Fruit fly (Drosophila melanogaster) whole organism, adult: ENCODE data around the gene CG14259.

Source experiments
- CG11617 ChIP-seq: fragments of 200-800 bp; sonication (Bioruptor generic); optimal IDR thresholded peaks from 2 replicates; lab custom pipeline; 2017; ENCODE audit warnings: mild to moderate bottlenecking, missing biosample characterization, missing genetic modification reagents, missing genetic modification characterization
- CG12768 ChIP-seq: fragments of 200-800 bp; sonication (Bioruptor generic); optimal IDR thresholded peaks from 2 replicates; lab custom pipeline; 2017; ENCODE audit warnings: missing biosample characterization, missing genetic modification characterization, mild to moderate bottlenecking, moderate library complexity, missing genetic modification reagents
- CG14711 ChIP-seq: fragments of 200-800 bp; sonication (Bioruptor generic); optimal IDR thresholded peaks from 2 replicates; lab custom pipeline; 2018; ENCODE audit warnings: missing biosample characterization, mild to moderate bottlenecking, missing genetic modification characterization, moderate library complexity
- CG1620 ChIP-seq: fragments of 200-800 bp; sonication (Bioruptor generic); optimal IDR thresholded peaks from 2 replicates; lab custom pipeline; 2016; ENCODE audit warnings: missing biosample characterization, missing genetic modification characterization
- CG33017 ChIP-seq: fragments of 200-800 bp; sonication (Bioruptor generic); optimal IDR thresholded peaks from 2 replicates; lab custom pipeline; 2018; ENCODE audit warnings: missing biosample characterization, mild to moderate bottlenecking, missing genetic modification characterization, moderate library complexity
- CG5204 ChIP-seq: fragments of 200-800 bp; sonication (Bioruptor generic); optimal IDR thresholded peaks from 2 replicates; lab custom pipeline; 2016; ENCODE audit warnings: missing biosample characterization, missing genetic modification characterization
- CG7045 ChIP-seq: fragments of 200-800 bp; sonication (Bioruptor generic); optimal IDR thresholded peaks from 2 replicates; lab custom pipeline; 2017; ENCODE audit warnings: missing biosample characterization, mild to moderate bottlenecking, missing genetic modification characterization
- CG7101 ChIP-seq: fragments of 200-800 bp; sonication (Bioruptor generic); optimal IDR thresholded peaks from 2 replicates; lab custom pipeline; 2018; ENCODE audit warnings: missing biosample characterization, mild to moderate bottlenecking, missing genetic modification characterization, moderate library complexity
- Clk ChIP-seq: fragments of 200-800 bp; sonication (Bioruptor generic); optimal IDR thresholded peaks from 2 replicates; lab custom pipeline; 2017; ENCODE audit warnings: missing biosample characterization, missing genetic modification characterization
- Crg-1 ChIP-seq: fragments of 200-800 bp; sonication (Bioruptor generic); optimal IDR thresholded peaks from 2 replicates; lab custom pipeline; 2016; ENCODE audit warnings: missing biosample characterization, missing genetic modification characterization
- Hr96 ChIP-seq: fragments of 200-800 bp; sonication (Bioruptor generic); optimal IDR thresholded peaks from 2 replicates; lab custom pipeline; 2016; ENCODE audit warnings: missing biosample characterization, missing genetic modification characterization
- Mnt ChIP-seq: fragments of 200-800 bp; sonication (Bioruptor generic); optimal IDR thresholded peaks from 2 replicates; lab custom pipeline; 2016; ENCODE audit warnings: missing biosample characterization, mild to moderate bottlenecking, missing genetic modification characterization
- bab1 ChIP-seq: fragments of 200-800 bp; sonication (Bioruptor generic); optimal IDR thresholded peaks from 3 replicates; lab custom pipeline; 2019; ENCODE audit warnings: missing biosample characterization, mild to moderate bottlenecking, missing genetic modification characterization, moderate library complexity
- cic ChIP-seq: fragments of 200-800 bp; sonication (Bioruptor generic); optimal IDR thresholded peaks from 2 replicates; lab custom pipeline; 2017; ENCODE audit warnings: missing biosample characterization, mild to moderate bottlenecking, missing genetic modification characterization, moderate library complexity
- cnc ChIP-seq, 2 experiments: fragments of >200 bp; optimal IDR thresholded peaks; 2 replicates each; lab custom pipeline; 2017
- kay ChIP-seq: fragments of 200-800 bp; sonication (Bioruptor generic); peaks from one replicate; lab custom pipeline; 2016; ENCODE audit warnings: missing biosample characterization, missing genetic modification characterization, borderline replicate concordance
- ovo ChIP-seq: fragments of 200-800 bp; sonication (Bioruptor generic); optimal IDR thresholded peaks from 2 replicates; lab custom pipeline; 2016; ENCODE audit warnings: missing biosample characterization, missing genetic modification characterization
- pad ChIP-seq: fragments of 200-800 bp; sonication (Bioruptor generic); optimal IDR thresholded peaks from 3 replicates; lab custom pipeline; 2017; ENCODE audit warnings: missing biosample characterization, missing genetic modification characterization, mild to moderate bottlenecking, moderate library complexity, missing genetic modification reagents
- tj ChIP-seq: fragments of 200-800 bp; sonication (Bioruptor generic); optimal IDR thresholded peaks from 3 replicates; lab custom pipeline; 2017; ENCODE audit warnings: missing biosample characterization, mild to moderate bottlenecking, missing genetic modification characterization, moderate library complexity
- toe ChIP-seq: fragments of 200-800 bp; sonication (Bioruptor generic); optimal IDR thresholded peaks from 2 replicates; lab custom pipeline; 2016; ENCODE audit warnings: missing biosample characterization, missing genetic modification characterization

The CG14259 gene

DNA sequence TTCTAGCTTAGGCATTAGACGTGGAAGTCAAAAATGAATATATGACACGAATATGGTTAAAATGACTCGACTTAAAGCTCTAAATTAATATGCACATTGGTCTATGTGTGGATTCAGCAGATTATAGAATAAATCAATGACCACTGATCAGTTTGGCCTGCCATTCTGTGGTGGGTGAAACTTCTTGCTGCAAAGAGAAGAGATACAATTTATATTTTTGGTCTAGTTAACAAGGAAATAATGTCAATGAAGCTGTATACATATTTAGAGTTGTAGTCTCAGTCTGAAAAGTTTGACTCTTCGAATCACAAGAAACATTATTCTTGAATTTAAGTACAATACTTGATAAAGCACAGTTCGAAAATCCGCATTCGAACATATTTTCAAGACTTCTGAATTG, 29.2 kb upstream of the CG14259 start, which contains the start of gene CG43935:
CG43935 (plus strand) TSS at position 301 of the 400 bp plus-strand sequence.
- TF ChIP-seq Crg-1: no peak
- TF ChIP-seq ovo: no peak
- no peak for TF ChIP-seq Clk (GFP tag; lab: Kevin White, UChicago)
- TF ChIP-seq cnc (optimal IDR thresholded peaks at IDR 0.05; lab: Kevin White, UChicago): no peak
- TF ChIP-seq CG5204 (GFP tag; lab: Kevin White, UChicago): no peak
- no peak for TF ChIP-seq tj (GFP tag; lab: Kevin White, UChicago)
- TF ChIP-seq CG14711: no peak
- TF ChIP-seq CG7101: no peak
- no peak for TF ChIP-seq Hr96
- TF ChIP-seq CG7045 (GFP tag; lab: Kevin White, UChicago): no peak
- TF ChIP-seq bab1 (GFP tag; lab: Kevin White, UChicago): no peak
- TF ChIP-seq toe: no peak
- no peak for TF ChIP-seq CG12768 (GFP tag; lab: Kevin White, UChicago)
- no peak for TF ChIP-seq CG33017 (tag; lab: Kevin White, UChicago)
- no peak for TF ChIP-seq CG1620
- TF ChIP-seq CG11617: no peak
- TF ChIP-seq kay (GFP tag; lab: Kevin White, UChicago): no peak
- TF ChIP-seq pad (GFP tag; lab: Kevin White, UChicago): no peak
- no peak for TF ChIP-seq Mnt (GFP tag; lab: Kevin White, UChicago)

DNA sequence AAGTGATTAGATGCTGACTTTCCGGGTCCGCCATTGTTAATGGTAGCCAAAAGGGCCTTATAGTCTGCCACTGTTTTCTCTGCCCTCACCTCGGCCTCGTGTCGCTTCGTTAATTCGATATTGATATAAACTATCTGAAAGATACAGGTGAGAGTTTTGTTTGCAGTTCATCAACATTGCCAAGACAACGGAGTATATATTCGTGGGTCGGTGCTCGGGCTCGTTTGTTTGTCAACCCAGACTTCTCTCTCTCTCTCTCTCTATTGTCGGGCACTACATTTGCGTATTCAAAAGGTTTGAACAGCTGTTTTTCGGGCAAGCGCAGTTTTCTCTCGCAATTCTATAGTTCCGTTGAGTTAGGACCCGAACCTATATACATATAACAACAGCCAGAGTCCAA, 27.0 kb upstream of the CG14259 start:
- TF ChIP-seq CG14711 (peak; percentile 8), CG7045 (GFP tag; lab: Kevin White, UChicago) (no peak)

- TF ChIP-seq CG7101 (no peak), kay (GFP tag; lab: Kevin White, UChicago) (peak; percentile 75)
Observed at dm6 chr3R:27069201-27069600, 25.1 kb upstream of the CG14259 start.

DNA sequence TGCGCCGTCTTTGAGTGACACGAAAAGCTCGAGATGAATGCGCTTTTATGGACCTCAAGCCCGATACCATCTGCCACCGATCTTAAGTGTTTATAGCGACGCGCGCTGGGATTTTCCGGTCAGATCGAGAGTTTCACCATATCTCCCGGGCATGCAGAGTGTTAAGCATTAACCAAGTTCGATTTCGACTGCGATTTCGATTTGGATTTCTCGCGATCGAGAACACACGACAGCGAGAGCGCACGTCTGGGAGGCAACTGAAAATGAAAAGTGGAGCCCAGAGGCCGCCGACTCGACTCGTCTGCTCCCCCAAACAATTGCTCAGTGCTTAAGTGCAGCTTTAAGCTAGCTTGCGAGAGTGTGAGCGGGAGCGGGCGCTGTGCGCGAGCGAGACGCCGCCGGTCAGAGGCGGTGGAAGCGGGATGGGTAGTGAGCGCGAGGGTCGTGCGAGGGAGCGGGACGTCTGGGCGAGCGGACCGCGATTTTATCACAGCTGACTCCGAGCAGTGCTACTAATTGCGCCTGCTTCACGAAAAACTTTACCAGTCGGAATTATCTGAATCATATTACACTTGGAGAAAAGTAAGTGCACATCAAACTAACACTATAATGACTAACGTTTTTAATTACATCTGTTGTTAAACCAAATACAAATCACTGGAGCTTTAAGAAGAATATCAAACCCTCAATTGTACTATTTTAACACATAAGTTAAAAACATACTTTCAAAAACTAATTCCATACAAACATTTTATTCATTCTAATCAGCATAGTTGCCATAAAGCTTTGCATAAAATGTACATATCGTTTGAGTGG, 24.3 kb upstream of the CG14259 start, which contains the start of gene spz:
spz (minus strand) TSS at position 261 of the 816 bp plus-strand sequence.
- TF ChIP-seq pad (GFP tag; lab: Kevin White, UChicago) (peak; percentile 46), kay (GFP tag; lab: Kevin White, UChicago) (no peak), ovo (peak; percentile 40), CG12768 (GFP tag; lab: Kevin White, UChicago) (peak; percentile 11), Mnt (GFP tag; lab: Kevin White, UChicago) (no peak), toe (no peak), bab1 (GFP tag; lab: Kevin White, UChicago) (peak; percentile 31)

- peak; percentile 69 for TF ChIP-seq kay (GFP tag; lab: Kevin White, UChicago)
- no peak for TF ChIP-seq CG33017 (tag; lab: Kevin White, UChicago)
- no peak for TF ChIP-seq CG14711
- TF ChIP-seq cnc (optimal IDR thresholded peaks at IDR 0.05; lab: Kevin White, UChicago): no peak
- no peak for TF ChIP-seq Hr96
- no peak for TF ChIP-seq Crg-1
- no peak for TF ChIP-seq ovo
- TF ChIP-seq CG5204 (GFP tag; lab: Kevin White, UChicago): no peak
- TF ChIP-seq tj (GFP tag; lab: Kevin White, UChicago): no peak
- no peak for TF ChIP-seq CG7045 (GFP tag; lab: Kevin White, UChicago)
- no peak for TF ChIP-seq CG1620
- no peak for TF ChIP-seq bab1 (GFP tag; lab: Kevin White, UChicago)
- TF ChIP-seq Mnt (GFP tag; lab: Kevin White, UChicago): no peak
- TF ChIP-seq CG12768 (GFP tag; lab: Kevin White, UChicago): peak; percentile 14
- TF ChIP-seq Clk (GFP tag; lab: Kevin White, UChicago): no peak
- TF ChIP-seq CG11617: no peak
Observed at dm6 chr3R:27070906-27071498, 23.3 kb upstream of the CG14259 start.

dm6 chr3R:27075694-27076093, 18.6 kb upstream of the CG14259 start, which contains the start of gene CG14257:
TSS of gene CG14257 (plus strand) at chr3R:27075870.
- TF ChIP-seq ovo: no peak
- TF ChIP-seq CG14711: no peak
- no peak for TF ChIP-seq CG7045 (GFP tag; lab: Kevin White, UChicago)
- no peak for TF ChIP-seq CG12768 (GFP tag; lab: Kevin White, UChicago)
- TF ChIP-seq CG5204 (GFP tag; lab: Kevin White, UChicago): no peak
- no peak for TF ChIP-seq pad (GFP tag; lab: Kevin White, UChicago)
- TF ChIP-seq CG11617: no peak
- no peak for TF ChIP-seq CG7101
- no peak for TF ChIP-seq cic (GFP tag; lab: Kevin White, UChicago)
- TF ChIP-seq CG1620: no peak
- no peak for TF ChIP-seq Mnt (GFP tag; lab: Kevin White, UChicago)
- no peak for TF ChIP-seq tj (GFP tag; lab: Kevin White, UChicago)
- no peak for TF ChIP-seq toe

DNA sequence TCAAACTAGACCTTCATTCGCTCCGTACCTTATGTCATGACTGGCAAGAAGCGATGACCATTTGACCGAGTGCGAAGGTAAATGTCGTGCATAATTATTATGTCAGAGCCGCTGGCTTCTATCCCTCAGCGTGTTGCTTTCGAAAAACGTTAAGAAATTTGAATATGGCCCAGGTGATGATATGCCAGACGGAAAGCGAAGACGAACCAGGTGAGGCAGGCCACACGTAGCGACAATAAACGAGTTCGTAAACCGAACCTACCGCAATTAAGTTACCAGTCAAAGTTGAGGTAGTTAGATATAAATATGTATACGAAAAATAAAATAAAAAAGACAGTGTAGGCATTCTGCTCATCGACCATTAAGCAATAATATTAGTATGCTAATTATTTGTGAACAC, 17.7 kb upstream of the CG14259 start:
- no peak for TF ChIP-seq CG14711
- no peak for TF ChIP-seq kay (GFP tag; lab: Kevin White, UChicago)
